Worm (Caenorhabditis elegans): ENCODE results near the gene C18H9.5.

The C18H9.5 gene

ce11 chrII:6715853-6716252 lies 20.5 kb upstream of the C18H9.5 start:
- TF ChIP-seq nhr-232 (tag; optimal IDR thresholded peaks at IDR 0.05), result no peak
- no peak for TF ChIP-seq odd-2 (tag; optimal IDR thresholded peaks at IDR 0.05)
- no peak for TF ChIP-seq syd-9 (tag; optimal IDR thresholded peaks at IDR 0.05)
- no peak for TF ChIP-seq Y22D7AL.16 (tag; optimal IDR thresholded peaks at IDR 0.05)
- TF ChIP-seq npax-4 (tag; optimal IDR thresholded peaks at IDR 0.05), result no peak
- TF ChIP-seq ceh-6 (GFP tag; optimal IDR thresholded peaks at IDR 0.05), result no peak

- no peak for TF ChIP-seq hlh-8 (tag; optimal IDR thresholded peaks at IDR 0.05)
- no peak for TF ChIP-seq elt-2 (tag; optimal IDR thresholded peaks at IDR 0.05)
- no peak for TF ChIP-seq eyg-1 (tag; optimal IDR thresholded peaks at IDR 0.05)
- TF ChIP-seq ttx-3 (tag; optimal IDR thresholded peaks at IDR 0.05), result no peak
- no peak for TF ChIP-seq ceh-24 (tag; optimal IDR thresholded peaks at IDR 0.05)
- no peak for TF ChIP-seq madf-2 (tag; optimal IDR thresholded peaks at IDR 0.05)
- no peak for TF ChIP-seq odd-2 (tag; optimal IDR thresholded peaks at IDR 0.05)
- TF ChIP-seq ceh-2 (tag; optimal IDR thresholded peaks at IDR 0.05), result no peak
- no peak for TF ChIP-seq ceh-45 (GFP tag; IDR thresholded peaks at IDR 0.05)
- TF ChIP-seq dve-1 (tag; optimal IDR thresholded peaks at IDR 0.05), result no peak
- no peak for TF ChIP-seq pat-9 (tag; optimal IDR thresholded peaks at IDR 0.05)
- no peak for TF ChIP-seq pag-3 (tag; optimal IDR thresholded peaks at IDR 0.05; ENCODE audit: borderline replicate concordance)
These were observed 18.5 kb upstream of the C18H9.5 start, which contains the start of gene dpy-2 for ce11 chrII:6713832-6714342. dpy-2 (plus strand) TSS chrII:6714292.

- TF ChIP-seq unc-55 (GFP tag; optimal IDR thresholded peaks at IDR 0.05), result no peak
- TF ChIP-seq madf-2 (tag; optimal IDR thresholded peaks at IDR 0.05), result no peak
- no peak for TF ChIP-seq odd-2 (tag; optimal IDR thresholded peaks at IDR 0.05)
- no peak for TF ChIP-seq ceh-14 (tag; optimal IDR thresholded peaks at IDR 0.05)
- no peak for TF ChIP-seq gmeb-2 (tag; optimal IDR thresholded peaks at IDR 0.05)
- no peak for TF ChIP-seq sox-2 (GFP tag; IDR thresholded peaks at IDR 0.05)
These were observed 17.6 kb upstream of the C18H9.5 start for ce11 chrII:6713003-6713402.

ce11 chrII:6712177-6712981 lies 17.0 kb upstream of the C18H9.5 start, which contains the start of the genes dpy-10 and T14B4.19:
dpy-10 (minus strand) TSS chrII:6712227.
T14B4.19 (minus strand) TSS chrII:6712931.
- TF ChIP-seq ceh-2 (tag; optimal IDR thresholded peaks at IDR 0.05) (no peak), rnt-1 (tag; optimal IDR thresholded peaks at IDR 0.05) (peak; percentile 11), ceh-6 (GFP tag; optimal IDR thresholded peaks at IDR 0.05) (no peak), ztf-16 (tag; optimal IDR thresholded peaks at IDR 0.05) (no peak), ahr-1 (tag; optimal IDR thresholded peaks at IDR 0.05) (no peak), ref-2 (tag; optimal IDR thresholded peaks at IDR 0.05) (peak; percentile 66), K09A11.1 (tag; optimal IDR thresholded peaks at IDR 0.05; ENCODE audit: insufficient read depth) (no peak), hlh-6 (tag; optimal IDR thresholded peaks at IDR 0.05) (no peak), fkh-10 (GFP tag; optimal IDR thresholded peaks at IDR 0.05) (no peak), pat-9 (tag; optimal IDR thresholded peaks at IDR 0.05) (no peak)

ce11 chrII:6710596-6710995 lies 15.2 kb upstream of the C18H9.5 start:
- TF ChIP-seq sdc-2 (tag; optimal IDR thresholded peaks at IDR 0.05) (peak; percentile 28), hlh-6 (tag; optimal IDR thresholded peaks at IDR 0.05) (peak; percentile 45), pha-2 (tag; optimal IDR thresholded peaks at IDR 0.05) (no peak)

ce11 chrII:6709680-6710079 lies 14.3 kb upstream of the C18H9.5 start:
- no peak for TF ChIP-seq ceh-19 (GFP tag; optimal IDR thresholded peaks at IDR 0.05)
- peak; percentile 93 for TF ChIP-seq unc-42 (tag; optimal IDR thresholded peaks at IDR 0.05)
